Worm (Caenorhabditis elegans) whole organism, young adult: ENCODE measurements around the gene F53F4.7.

Source experiments
- B0336.3 ChIP-seq: fragments of 200-800 bp; sonication (Bioruptor generic); IDR thresholded peaks from 2 replicates; pipeline ENCODE4 v1.3.6; 2022; ENCODE audit warnings: missing genetic modification characterization, missing compliant biosample characterization
- C17E4.6 ChIP-seq: fragments of 200-800 bp; sonication (Bioruptor generic); IDR thresholded peaks from 2 replicates; pipeline ENCODE4 v1.3.6; 2022; ENCODE audit warnings: missing genetic modification reagents, missing genetic modification characterization, missing compliant biosample characterization
- F22D6.2 ChIP-seq: sonication (generic microtip); optimal IDR thresholded peaks from 2 replicates; lab custom pipeline; 2016; ENCODE audit warnings: mild to moderate bottlenecking, missing genetic modification characterization, missing compliant biosample characterization
- F23B12.7 ChIP-seq: sonication (generic microtip); optimal IDR thresholded peaks from 2 replicates; lab custom pipeline; 2017; ENCODE audit warnings: missing genetic modification characterization, mild to moderate bottlenecking, missing compliant biosample characterization, antibody characterized with exemption, moderate library complexity; ENCODE audit not compliant: insufficient read depth
- F33H1.4 ChIP-seq: fragments of 200-800 bp; sonication (Bioruptor generic); IDR thresholded peaks from 2 replicates; pipeline ENCODE4 v1.3.6; 2022; ENCODE audit warnings: missing genetic modification reagents, missing genetic modification characterization, missing compliant biosample characterization
- F52B5.7 ChIP-seq: sonication (generic microtip); optimal IDR thresholded peaks from 2 replicates; lab custom pipeline; 2016; ENCODE audit warnings: mild to moderate bottlenecking, missing genetic modification characterization, missing compliant biosample characterization
- K12H6.12 ChIP-seq: fragments of 200-800 bp; sonication (Bioruptor generic); optimal IDR thresholded peaks from 2 replicates; lab custom pipeline; 2018; ENCODE audit warnings: mild to moderate bottlenecking, missing genetic modification characterization, missing compliant biosample characterization
- Y53F4B.3 ChIP-seq: fragments of 200-800 bp; sonication (Bioruptor generic); IDR thresholded peaks from 2 replicates; pipeline ENCODE4 v1.3.6; 2022; ENCODE audit warnings: missing genetic modification reagents, missing genetic modification characterization, missing compliant biosample characterization
- Y56A3A.18 ChIP-seq: fragments of 200-800 bp; sonication (Bioruptor generic); IDR thresholded peaks from 2 replicates; pipeline ENCODE4 v1.3.6; 2022; ENCODE audit warnings: missing genetic modification reagents, missing genetic modification characterization, missing compliant biosample characterization
- akir-1 ChIP-seq: fragments of 200-800 bp; sonication (Bioruptor generic); optimal IDR thresholded peaks from 2 replicates; lab custom pipeline; 2018; ENCODE audit warnings: mild to moderate bottlenecking, missing genetic modification characterization, moderate library complexity, missing compliant biosample characterization
- ama-1 ChIP-seq, 3 experiments: fragments of 150-350 bp in 1 of 3; sonication (generic microtip) in 2 of 3; optimal IDR thresholded peaks; 2 replicates each; lab custom pipeline; 2014 to 2018; ENCODE audit warnings: missing biosample characterization in 2 of 3, missing genetic modification characterization in 2 of 3, missing genetic modification reagents in 2 of 3
- athp-1 ChIP-seq: sonication (generic microtip); optimal IDR thresholded peaks from 2 replicates; lab custom pipeline; 2017; ENCODE audit warnings: mild to moderate bottlenecking, missing genetic modification characterization, missing compliant biosample characterization
- bed-1 ChIP-seq: fragments of 200-800 bp; sonication (Bioruptor generic); IDR thresholded peaks from 2 replicates; pipeline ENCODE4 v1.3.6; 2022; ENCODE audit warnings: missing genetic modification reagents, missing genetic modification characterization, missing compliant biosample characterization
- bed-2 ChIP-seq: fragments of 200-800 bp; sonication (Bioruptor generic); IDR thresholded peaks from 2 replicates; pipeline ENCODE4 v1.3.6; 2022; ENCODE audit warnings: missing genetic modification reagents, missing genetic modification characterization, missing compliant biosample characterization
- ccch-3 ChIP-seq: fragments of 200-800 bp; sonication (Bioruptor generic); optimal IDR thresholded peaks from 2 replicates; lab custom pipeline; 2018; ENCODE audit warnings: mild to moderate bottlenecking, missing genetic modification characterization, missing compliant biosample characterization
- cebp-1 ChIP-seq, 2 experiments: fragments of 200-800 bp in 1 of 2; sonication (Bioruptor generic) in 1 of 2; sonication (generic microtip) in 1 of 2; IDR thresholded peaks in 1 of 2; optimal IDR thresholded peaks in 1 of 2; 2 replicates each; pipeline versions ENCODE4 v1.3.6 to Lab custom; 2017 to 2022; ENCODE audit warnings: missing compliant biosample characterization in 2 of 2, missing genetic modification characterization in 2 of 2, mild to moderate bottlenecking in 1 of 2, missing genetic modification reagents in 1 of 2, moderate library complexity in 1 of 2
- cebp-2 ChIP-seq: fragments of 200-800 bp; sonication (Bioruptor generic); IDR thresholded peaks from 2 replicates; pipeline ENCODE4 v1.3.6; 2022; ENCODE audit warnings: missing genetic modification characterization, missing compliant biosample characterization
- ceh-100 ChIP-seq: fragments of 200-800 bp; sonication (Bioruptor generic); IDR thresholded peaks from 2 replicates; pipeline ENCODE4 v1.3.6; 2022; ENCODE audit warnings: missing genetic modification reagents, missing genetic modification characterization, missing compliant biosample characterization
- dpl-1 ChIP-seq: fragments of 150-350 bp; optimal IDR thresholded peaks from 2 replicates; lab custom pipeline; 2014; ENCODE audit warnings: missing biosample characterization, missing genetic modification reagents, missing genetic modification characterization
- ekl-4 ChIP-seq: fragments of 200-800 bp; sonication (Bioruptor generic); IDR thresholded peaks from 2 replicates; pipeline ENCODE4 v1.3.6; 2022; ENCODE audit warnings: missing genetic modification reagents, missing genetic modification characterization, missing compliant biosample characterization
- hmg-1.2 ChIP-seq: fragments of 200-800 bp; sonication (Bioruptor generic); IDR thresholded peaks from 2 replicates; pipeline ENCODE4 v1.3.6; 2022; ENCODE audit warnings: missing genetic modification reagents, missing genetic modification characterization, missing compliant biosample characterization
- hsf-1 ChIP-seq: fragments of 200-800 bp; sonication (Bioruptor generic); IDR thresholded peaks from 2 replicates; pipeline ENCODE4 v1.3.6; 2022; ENCODE audit warnings: missing genetic modification reagents, missing genetic modification characterization, missing compliant biosample characterization
- lin-40 ChIP-seq: sonication (generic microtip); optimal IDR thresholded peaks from 2 replicates; lab custom pipeline; 2016; ENCODE audit warnings: missing genetic modification characterization, mild to moderate bottlenecking, missing compliant biosample characterization, missing genotype, missing genetic modification reagents
- lin-54 ChIP-seq: fragments of 200-800 bp; sonication (Bioruptor generic); optimal IDR thresholded peaks from 2 replicates; lab custom pipeline; 2018; ENCODE audit warnings: mild to moderate bottlenecking, missing genetic modification characterization, missing compliant biosample characterization
- lsy-27 ChIP-seq: sonication (generic microtip); optimal IDR thresholded peaks from 2 replicates; lab custom pipeline; 2017; ENCODE audit warnings: missing genetic modification characterization, mild to moderate bottlenecking, missing compliant biosample characterization, antibody characterized with exemption, missing genotype, borderline replicate concordance; ENCODE audit not compliant: insufficient read depth
- madf-10 ChIP-seq: sonication (generic microtip); optimal IDR thresholded peaks from 2 replicates; lab custom pipeline; 2016; ENCODE audit warnings: mild to moderate bottlenecking, missing genetic modification characterization, missing compliant biosample characterization
- madf-3 ChIP-seq: fragments of 200-800 bp; sonication (Bioruptor generic); IDR thresholded peaks from 2 replicates; pipeline ENCODE4 v1.3.6; 2022; ENCODE audit warnings: missing genetic modification reagents, missing genetic modification characterization, missing compliant biosample characterization
- madf-6 ChIP-seq: fragments of 200-800 bp; sonication (Bioruptor generic); IDR thresholded peaks from 2 replicates; pipeline ENCODE4 v1.3.6; 2022; ENCODE audit warnings: missing genetic modification reagents, missing genetic modification characterization, missing compliant biosample characterization
- mes-4 ChIP-seq: sonication (generic microtip); optimal IDR thresholded peaks from 2 replicates; lab custom pipeline; 2016; ENCODE audit warnings: missing genotype, missing genetic modification characterization, missing compliant biosample characterization
- mxl-1 ChIP-seq: sonication (generic microtip); optimal IDR thresholded peaks from 2 replicates; lab custom pipeline; 2016; ENCODE audit warnings: missing genetic modification characterization, missing compliant biosample characterization
- nfya-1 ChIP-seq: sonication (generic microtip); optimal IDR thresholded peaks from 2 replicates; lab custom pipeline; 2017; ENCODE audit warnings: antibody characterized with exemption, missing compliant biosample characterization, missing genetic modification characterization, borderline replicate concordance; ENCODE audit not compliant: insufficient read depth
- nfyb-1 ChIP-seq: fragments of 200-800 bp; sonication (Bioruptor generic); IDR thresholded peaks from 2 replicates; pipeline ENCODE4 v1.3.6; 2022; ENCODE audit warnings: missing genetic modification reagents, missing genetic modification characterization, missing compliant biosample characterization
- nhr-120 ChIP-seq: fragments of 200-800 bp; sonication (Bioruptor generic); IDR thresholded peaks from 2 replicates; pipeline ENCODE4 v1.3.6; 2022; ENCODE audit warnings: missing genetic modification characterization, missing compliant biosample characterization
- nhr-27 ChIP-seq: fragments of 200-800 bp; sonication (Bioruptor generic); optimal IDR thresholded peaks from 2 replicates; lab custom pipeline; 2018; ENCODE audit warnings: mild to moderate bottlenecking, missing genetic modification characterization, moderate library complexity, missing compliant biosample characterization
- nhr-80 ChIP-seq: sonication (generic microtip); optimal IDR thresholded peaks from 2 replicates; lab custom pipeline; 2016; ENCODE audit warnings: missing genetic modification characterization, missing compliant biosample characterization
- pbrm-1 ChIP-seq: fragments of 200-800 bp; sonication (Bioruptor generic); IDR thresholded peaks from 2 replicates; pipeline ENCODE4 v1.3.6; 2022; ENCODE audit warnings: missing genetic modification reagents, missing genetic modification characterization, missing compliant biosample characterization
- pha-4 ChIP-seq: fragments of 150-350 bp; sonication (generic microtip); optimal IDR thresholded peaks from 2 replicates; lab custom pipeline; 2014; ENCODE audit warnings: missing biosample characterization, missing genetic modification reagents, missing genetic modification characterization
- repo-1 ChIP-seq: sonication (generic microtip); optimal IDR thresholded peaks from 2 replicates; lab custom pipeline; 2017; ENCODE audit warnings: mild to moderate bottlenecking, missing genetic modification characterization, missing compliant biosample characterization
- ztf-28 ChIP-seq: fragments of 200-800 bp; sonication (Bioruptor generic); IDR thresholded peaks from 2 replicates; pipeline ENCODE4 v1.3.6; 2022; ENCODE audit warnings: missing genetic modification reagents, missing genetic modification characterization, missing compliant biosample characterization
- ztf-6 ChIP-seq: fragments of 200-800 bp; sonication (Bioruptor generic); IDR thresholded peaks from 2 replicates; pipeline ENCODE4 v1.3.6; 2022; ENCODE audit warnings: missing genetic modification reagents, missing genetic modification characterization, missing compliant biosample characterization

The F53F4.7 gene

DNA sequence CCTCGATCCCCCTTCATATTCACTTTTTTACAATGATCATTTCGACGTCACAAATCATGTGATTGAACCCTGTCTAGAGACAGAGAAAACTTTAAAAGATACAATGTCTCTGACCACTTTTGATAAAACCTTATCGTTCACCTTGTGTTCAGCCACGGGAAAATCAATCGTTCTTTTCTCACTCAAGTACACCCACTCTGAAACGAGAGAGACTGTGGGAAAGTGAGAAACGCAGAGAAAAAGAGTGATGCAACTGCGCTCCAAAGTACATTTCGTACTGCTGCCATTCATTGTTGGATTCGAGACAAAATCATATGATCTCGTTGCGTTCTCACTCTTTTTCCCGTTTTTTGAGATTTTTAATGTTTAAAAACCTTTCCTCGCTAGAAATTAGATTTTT is 48.6 kb downstream of the F53F4.7 start (continued):
- peak; percentile 18 for TF ChIP-seq pha-4 (tag; lab: Kevin White, UChicago)
- TF ChIP-seq dpl-1 (GFP tag; lab: Kevin White, UChicago), result peak; percentile 0
- TF ChIP-seq F52B5.7 (tag; lab: Kevin White, UChicago), result peak; percentile 9
- peak; percentile 26 for TF ChIP-seq repo-1 (tag; lab: Kevin White, UChicago)
- peak; percentile 97 for TF ChIP-seq nhr-80 (tag; lab: Kevin White, UChicago)
- TF ChIP-seq F23B12.7 (tag; lab: Kevin White, UChicago), result peak; percentile 13
- peak; percentile 65 for TF ChIP-seq F22D6.2
- TF ChIP-seq hmg-1.2 (GFP tag; lab: Robert Waterston, UW), result peak; percentile 99
- TF ChIP-seq F33H1.4, result peak; percentile 22; the same call in 1 of the 2 replicates
- TF ChIP-seq lin-40 (tag; lab: Kevin White, UChicago), result peak; percentile 91
- TF ChIP-seq madf-10 (tag; lab: Kevin White, UChicago), result peak; percentile 74
- TF ChIP-seq ama-1 (optimal IDR thresholded peaks at IDR 0.05; lab: Kevin White, UChicago), result peak; percentile 18
- no peak for TF ChIP-seq ama-1 (GFP tag; optimal IDR thresholded peaks at IDR 0.05; lab: Kevin White, UChicago)
- TF ChIP-seq Y56A3A.18 (GFP tag; lab: Robert Waterston, UW), result 0 out of 2 replicates have a peak, but pooled peaks have one; percentile 67
- peak; percentile 76 for TF ChIP-seq lin-54
- TF ChIP-seq cebp-1 (GFP tag; IDR thresholded peaks at IDR 0.05; lab: Robert Waterston, UW), result peak; percentile 44; the same call in 1 of the 2 replicates
- peak; percentile 85 for TF ChIP-seq cebp-1 (tag; optimal IDR thresholded peaks at IDR 0.05; lab: Kevin White, UChicago)
- peak; percentile 34 for TF ChIP-seq K12H6.12 (tag; lab: Kevin White, UChicago)
- TF ChIP-seq nfyb-1, result peak; percentile 80
- TF ChIP-seq nhr-120, result no peak
- TF ChIP-seq madf-6 (GFP tag; lab: Robert Waterston, UW), result peak; percentile 42; the same call in 1 of the 2 replicates
- TF ChIP-seq ekl-4 (GFP tag; lab: Robert Waterston, UW), result no peak
- no peak for TF ChIP-seq Y53F4B.3
- TF ChIP-seq ztf-6 (GFP tag; lab: Robert Waterston, UW), result 0 out of 2 replicates have a peak, but pooled peaks have one; percentile 20
- TF ChIP-seq ztf-28 (GFP tag; lab: Robert Waterston, UW), result no peak
- TF ChIP-seq ceh-100, result 0 out of 2 replicates have a peak, but pooled peaks have one; percentile 22
- TF ChIP-seq hsf-1, result peak; percentile 9; the same call in 1 of the 2 replicates
- peak; percentile 86 for TF ChIP-seq athp-1 (tag; lab: Kevin White, UChicago)
- peak; percentile 57 for TF ChIP-seq B0336.3 (GFP tag; lab: Robert Waterston, UW)
- TF ChIP-seq pbrm-1 (GFP tag; lab: Robert Waterston, UW), result peak; percentile 75
- TF ChIP-seq mxl-1 (tag; lab: Kevin White, UChicago), result no peak

DNA sequence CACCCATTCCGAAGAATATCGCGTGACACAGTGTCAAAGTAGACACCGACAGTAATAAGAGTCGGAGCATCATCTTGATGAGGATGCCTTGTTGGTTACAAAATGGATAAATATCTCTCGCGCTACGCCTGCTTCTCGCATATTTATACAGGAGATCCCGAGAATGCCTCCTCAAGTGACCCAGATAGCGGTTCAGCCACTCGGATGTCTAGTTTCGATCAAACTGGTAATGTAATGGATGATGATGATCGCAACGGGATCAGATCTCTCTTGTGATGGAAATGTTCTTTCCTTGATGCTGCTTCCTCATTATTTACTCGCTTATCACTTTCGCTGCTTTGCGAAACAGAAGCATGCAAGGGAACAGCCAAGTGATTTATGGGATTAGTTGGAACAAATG is 49.9 kb downstream of the F53F4.7 start, which contains the start of gene grl-17:
TSS of gene grl-17 (minus strand) at position 101 of the 400 bp plus-strand sequence.
- no peak for TF ChIP-seq ccch-3 (GFP tag; lab: Kevin White, UChicago)
- no peak for TF ChIP-seq bed-2 (GFP tag; lab: Robert Waterston, UW)
- TF ChIP-seq lsy-27 (tag; lab: Kevin White, UChicago), result no peak
- TF ChIP-seq cebp-2, result no peak
- TF ChIP-seq nfya-1 (tag; lab: Kevin White, UChicago), result no peak
- TF ChIP-seq B0336.3 (GFP tag; lab: Robert Waterston, UW), result no peak
- TF ChIP-seq akir-1 (GFP tag; lab: Kevin White, UChicago), result no peak
- no peak for TF ChIP-seq madf-3 (GFP tag; lab: Robert Waterston, UW)
- TF ChIP-seq bed-1 (GFP tag; lab: Robert Waterston, UW), result no peak
- no peak for TF ChIP-seq nhr-27 (tag; lab: Kevin White, UChicago)
- no peak for TF ChIP-seq C17E4.6 (GFP tag; lab: Robert Waterston, UW)
- no peak for TF ChIP-seq mes-4 (tag; lab: Kevin White, UChicago)
